Worm (Caenorhabditis elegans) whole organism, L4/young adult: ENCODE data around the gene egl-46.

ENCODE experiments used
- W03F9.2 ChIP-seq: fragments of 150-350 bp; optimal IDR thresholded peaks from 2 replicates; lab custom pipeline; 2014; ENCODE audit warnings: missing biosample characterization, missing genetic modification characterization
- him-1 ChIP-seq: sonication (generic microtip); optimal IDR thresholded peaks from 2 replicates; lab custom pipeline; 2016; ENCODE audit warnings: missing genotype, missing genetic modification reagents, missing genetic modification characterization, missing compliant biosample characterization

DNA sequence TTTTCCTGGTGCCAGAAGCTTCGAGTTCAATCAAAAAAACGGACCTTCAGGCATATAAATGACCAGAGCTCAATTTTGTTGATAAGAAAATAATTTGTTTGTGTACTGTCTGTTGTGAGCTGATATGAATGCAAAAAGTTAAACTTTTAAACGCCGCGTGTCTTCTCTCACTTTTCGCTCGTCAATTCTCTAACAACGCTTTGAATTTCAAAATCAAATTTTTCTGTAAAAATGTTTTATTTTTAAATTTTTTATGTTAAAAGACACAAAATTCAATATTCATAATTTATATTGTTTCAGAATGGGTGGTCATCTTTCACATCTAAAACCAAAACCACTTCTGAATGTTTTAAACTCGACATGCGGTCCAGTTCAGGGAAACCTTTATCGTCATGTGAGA, 7.4 kb downstream of the egl-46 start, which contains the start of gene cest-31:
- no peak for TF ChIP-seq him-1
- no peak for TF ChIP-seq W03F9.2
